Worm (Caenorhabditis elegans): ENCODE results near the gene F35H8.4.

DNA sequence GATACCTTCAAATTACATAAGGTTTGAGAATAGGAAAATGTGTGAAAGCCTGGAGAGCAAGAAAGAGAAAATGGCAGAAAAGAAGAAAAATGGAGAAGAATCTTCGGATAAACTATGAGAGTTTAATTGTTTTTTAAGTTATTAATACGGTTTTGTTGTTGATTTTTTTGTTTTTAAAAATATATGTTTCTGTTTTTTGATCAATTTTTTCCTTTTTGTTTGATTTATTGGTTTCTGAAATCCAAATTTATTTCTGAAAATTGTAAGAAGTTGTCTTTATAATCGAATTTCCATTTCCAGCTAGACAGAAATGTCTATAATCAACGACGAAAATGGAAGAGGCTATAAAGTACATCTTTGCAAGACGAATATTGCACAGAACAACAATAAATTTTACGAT lies 32.9 kb upstream of the F35H8.4 start, which contains the start of gene parp-2:
- no peak for TF ChIP-seq sox-4 (tag; optimal IDR thresholded peaks at IDR 0.05)
- TF ChIP-seq pha-2 (tag; optimal IDR thresholded peaks at IDR 0.05), result no peak
